Worm (Caenorhabditis elegans) whole organism, L2 larva: ENCODE results near the gene sut-1.

Experiments
- C34F6.9 ChIP-seq: fragments of 150-350 bp; optimal IDR thresholded peaks from 2 replicates; lab custom pipeline; 2014; ENCODE audit warnings: missing biosample characterization, missing genetic modification characterization
- F13H6.1 ChIP-seq: sonication (generic microtip); optimal IDR thresholded peaks from 2 replicates; lab custom pipeline; 2016; ENCODE audit warnings: missing genetic modification characterization, missing compliant biosample characterization
- R02D3.7 ChIP-seq: fragments of 150-350 bp; optimal IDR thresholded peaks from 2 replicates; lab custom pipeline; 2014; ENCODE audit warnings: missing biosample characterization, missing genetic modification characterization
- Y55F3AM.14 ChIP-seq: fragments of 200-800 bp; sonication (Bioruptor generic); optimal IDR thresholded peaks from 2 replicates; lab custom pipeline; 2018; ENCODE audit warnings: mild to moderate bottlenecking, missing genetic modification characterization, missing compliant biosample characterization
- ZK546.5 ChIP-seq: sonication (generic microtip); optimal IDR thresholded peaks from 2 replicates; lab custom pipeline; 2017; ENCODE audit warnings: missing biosample characterization, missing genetic modification characterization
- alr-1 ChIP-seq: fragments of 150-350 bp; optimal IDR thresholded peaks from 2 replicates; lab custom pipeline; 2014; ENCODE audit warnings: missing biosample characterization, missing genetic modification characterization
- aly-2 ChIP-seq: fragments of 150-350 bp; optimal IDR thresholded peaks from 2 replicates; lab custom pipeline; 2014; ENCODE audit warnings: missing biosample characterization, missing genetic modification characterization
- ama-1 ChIP-seq: fragments of 150-350 bp; optimal IDR thresholded peaks from 2 replicates; lab custom pipeline; 2018; ENCODE audit warnings: inconsistent platforms
- blmp-1 ChIP-seq: sonication (generic microtip); optimal IDR thresholded peaks from 2 replicates; lab custom pipeline; 2017; ENCODE audit warnings: missing genetic modification characterization, mild to moderate bottlenecking, missing compliant biosample characterization, antibody characterized with exemption, moderate library complexity; ENCODE audit not compliant: insufficient read depth
- ceh-16 ChIP-seq: fragments of 150-350 bp; optimal IDR thresholded peaks from 2 replicates; lab custom pipeline; 2014; ENCODE audit warnings: missing biosample characterization, missing genetic modification characterization
- ceh-82 ChIP-seq: fragments of 150-350 bp; optimal IDR thresholded peaks from 2 replicates; lab custom pipeline; 2014; ENCODE audit warnings: missing biosample characterization, missing genetic modification characterization
- crh-2 ChIP-seq: sonication (generic microtip); optimal IDR thresholded peaks from 2 replicates; lab custom pipeline; 2017; ENCODE audit warnings: missing biosample characterization, missing genetic modification characterization
- dmd-4 ChIP-seq: sonication (generic microtip); optimal IDR thresholded peaks from 2 replicates; lab custom pipeline; 2017; ENCODE audit warnings: missing biosample characterization, missing genetic modification characterization
- egl-27 ChIP-seq: sonication (generic microtip); optimal IDR thresholded peaks from 3 replicates; lab custom pipeline; 2017; ENCODE audit warnings: missing biosample characterization, missing genetic modification reagents, missing genetic modification characterization
- elt-1 ChIP-seq: fragments of 150-350 bp; optimal IDR thresholded peaks from 2 replicates; lab custom pipeline; 2014; ENCODE audit warnings: missing biosample characterization, missing genetic modification characterization
- elt-3 ChIP-seq: sonication (generic microtip); optimal IDR thresholded peaks from 2 replicates; lab custom pipeline; 2017; ENCODE audit warnings: missing biosample characterization, missing genetic modification characterization
- fos-1 ChIP-seq: fragments of 150-350 bp; optimal IDR thresholded peaks from 2 replicates; lab custom pipeline; 2014; ENCODE audit warnings: missing biosample characterization, missing genetic modification characterization
- gmeb-1 ChIP-seq: fragments of 150-350 bp; optimal IDR thresholded peaks from 2 replicates; lab custom pipeline; 2014; ENCODE audit warnings: missing biosample characterization, missing genetic modification characterization
- lin-11 ChIP-seq: fragments of 150-350 bp; sonication (generic microtip); optimal IDR thresholded peaks from 2 replicates; lab custom pipeline; 2014; ENCODE audit warnings: missing biosample characterization, missing genetic modification characterization, inconsistent platforms, mixed read lengths
- lin-13 ChIP-seq: fragments of 150-350 bp; optimal IDR thresholded peaks from 2 replicates; lab custom pipeline; 2014; ENCODE audit warnings: missing biosample characterization, missing genetic modification reagents, missing genetic modification characterization
- lsy-2 ChIP-seq, 2 experiments: fragments of 150-350 bp in 1 of 2; sonication (generic microtip) in 1 of 2; optimal IDR thresholded peaks; 2 replicates each; lab custom pipeline; 2014 to 2017; ENCODE audit warnings: missing biosample characterization in 2 of 2, missing genetic modification characterization in 2 of 2
- mab-5 ChIP-seq: fragments of 150-350 bp; optimal IDR thresholded peaks from 2 replicates; lab custom pipeline; 2014; ENCODE audit warnings: missing biosample characterization, missing genetic modification characterization
- mbf-1 ChIP-seq: sonication (generic microtip); optimal IDR thresholded peaks from 2 replicates; lab custom pipeline; 2017; ENCODE audit warnings: missing biosample characterization, missing genetic modification characterization
- mdl-1 ChIP-seq, 2 experiments: fragments of 150-350 bp in 1 of 2; sonication (generic microtip) in 1 of 2; optimal IDR thresholded peaks; 2 replicates each; lab custom pipeline; 2017; ENCODE audit warnings: missing biosample characterization in 2 of 2, missing genetic modification characterization in 2 of 2
- nhr-11 ChIP-seq: fragments of 150-350 bp; optimal IDR thresholded peaks from 2 replicates; lab custom pipeline; 2014; ENCODE audit warnings: missing biosample characterization, missing genetic modification characterization
- nhr-129 ChIP-seq: fragments of 150-350 bp; optimal IDR thresholded peaks from 2 replicates; lab custom pipeline; 2014; ENCODE audit warnings: missing biosample characterization, missing genetic modification characterization
- nhr-21 ChIP-seq: fragments of 150-350 bp; optimal IDR thresholded peaks from 2 replicates; lab custom pipeline; 2014; ENCODE audit warnings: missing biosample characterization, missing genetic modification characterization
- nhr-23 ChIP-seq: fragments of 150-350 bp; optimal IDR thresholded peaks from 2 replicates; lab custom pipeline; 2014; ENCODE audit warnings: missing biosample characterization, missing genetic modification reagents, missing genetic modification characterization
- nhr-25 ChIP-seq: fragments of 150-350 bp; sonication (generic microtip); optimal IDR thresholded peaks from 3 replicates; lab custom pipeline; 2014; ENCODE audit warnings: missing biosample characterization, missing genetic modification characterization
- nhr-6 ChIP-seq: fragments of 150-350 bp; optimal IDR thresholded peaks from 2 replicates; lab custom pipeline; 2014; ENCODE audit warnings: missing biosample characterization, missing genetic modification characterization
- nhr-77 ChIP-seq: fragments of 150-350 bp; optimal IDR thresholded peaks from 2 replicates; lab custom pipeline; 2014; ENCODE audit warnings: missing biosample characterization, missing genetic modification characterization
- peb-1 ChIP-seq: fragments of 150-350 bp; optimal IDR thresholded peaks from 2 replicates; lab custom pipeline; 2014; ENCODE audit warnings: missing biosample characterization, missing genetic modification characterization
- sem-4 ChIP-seq: fragments of 150-350 bp; optimal IDR thresholded peaks from 2 replicates; lab custom pipeline; 2014; ENCODE audit warnings: missing biosample characterization, missing genetic modification reagents, missing genetic modification characterization
- skn-1 ChIP-seq: sonication (generic microtip); optimal IDR thresholded peaks from 2 replicates; lab custom pipeline; 2017; ENCODE audit warnings: missing biosample characterization, missing genetic modification characterization
- sma-3 ChIP-seq: sonication (generic microtip); optimal IDR thresholded peaks from 2 replicates; lab custom pipeline; 2016; ENCODE audit warnings: missing genetic modification reagents, missing genetic modification characterization, missing compliant biosample characterization
- sma-9 ChIP-seq, 2 experiments: fragments of 150-350 bp in 1 of 2; sonication (generic microtip) in 1 of 2; optimal IDR thresholded peaks; 2 replicates each; lab custom pipeline; 2014 to 2016; ENCODE audit warnings: missing genetic modification characterization in 2 of 2, mild to moderate bottlenecking in 1 of 2, missing biosample characterization in 1 of 2, missing compliant biosample characterization in 1 of 2, missing genetic modification reagents in 1 of 2, moderate library complexity in 1 of 2
- snpc-4 ChIP-seq: fragments of 150-350 bp; optimal IDR thresholded peaks from 2 replicates; lab custom pipeline; 2014; ENCODE audit warnings: missing biosample characterization, missing genetic modification characterization
- unc-39 ChIP-seq: fragments of 150-350 bp; optimal IDR thresholded peaks from 2 replicates; lab custom pipeline; 2014; ENCODE audit warnings: missing biosample characterization, missing genetic modification characterization
- unc-55 ChIP-seq: fragments of 150-350 bp; sonication (generic microtip); optimal IDR thresholded peaks from 3 replicates; lab custom pipeline; 2014; ENCODE audit warnings: missing biosample characterization, missing genetic modification reagents, missing genetic modification characterization
- unc-62 ChIP-seq: fragments of 150-350 bp; optimal IDR thresholded peaks from 2 replicates; lab custom pipeline; 2014; ENCODE audit warnings: missing biosample characterization, missing genetic modification reagents, missing genetic modification characterization
- zag-1 ChIP-seq: fragments of 150-350 bp; optimal IDR thresholded peaks from 2 replicates; lab custom pipeline; 2014; ENCODE audit warnings: missing biosample characterization, missing genetic modification characterization
- ztf-1 ChIP-seq: fragments of 200-800 bp; sonication (Bioruptor generic); conservative IDR thresholded peaks from 2 replicates; pipeline ENCODE4 v1.3.6; 2022; ENCODE audit warnings: missing genetic modification characterization, missing compliant biosample characterization
- ztf-11 ChIP-seq: sonication (generic microtip); optimal IDR thresholded peaks from 2 replicates; lab custom pipeline; 2017; ENCODE audit warnings: missing biosample characterization, missing genetic modification characterization
- ztf-4 ChIP-seq: fragments of 150-350 bp; optimal IDR thresholded peaks from 2 replicates; lab custom pipeline; 2014; ENCODE audit warnings: missing biosample characterization, missing genetic modification characterization

sut-1 gene

DNA sequence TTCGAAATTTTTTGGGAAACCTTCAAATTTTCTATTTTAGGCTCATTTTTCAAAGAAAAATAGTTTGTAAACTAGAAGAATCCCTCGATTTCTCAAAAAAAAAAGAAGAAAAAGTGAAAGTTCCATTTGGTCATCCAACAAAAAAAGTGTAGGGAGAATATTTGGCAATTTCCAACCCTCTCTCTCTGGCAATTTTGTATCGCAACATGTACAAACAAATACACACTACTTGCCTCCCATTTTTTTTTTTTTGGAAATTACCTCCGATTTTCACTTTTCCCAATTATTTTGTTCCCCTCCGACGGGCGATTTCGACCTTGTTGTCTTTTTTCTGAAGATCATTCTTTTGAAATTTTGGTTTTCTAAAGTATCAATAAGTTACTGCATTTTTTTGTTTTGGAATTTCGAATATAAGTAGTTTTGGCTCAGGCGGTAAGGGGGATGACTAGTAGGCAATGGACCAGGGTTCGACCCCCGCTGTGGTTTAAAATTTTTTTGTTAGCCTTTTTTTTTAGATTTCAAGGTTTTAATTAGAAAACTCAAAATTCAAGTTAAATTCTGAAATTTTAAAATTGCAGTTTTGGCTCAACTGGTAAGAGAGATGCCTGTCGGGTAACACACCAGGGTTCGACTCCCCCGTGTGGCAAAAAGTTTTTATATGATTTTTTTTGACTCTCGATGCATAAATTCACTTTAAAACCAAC, 34.4 kb downstream of the sut-1 start:
- TF ChIP-seq nhr-25 (peak; percentile 67), F13H6.1 (peak; percentile 2), blmp-1 (tag; lab: Kevin White, UChicago) (peak; percentile 51), sem-4 (tag; lab: Kevin White, UChicago) (no peak), mdl-1 (tag; optimal IDR thresholded peaks at IDR 0.05; lab: Kevin White, UChicago) (no peak)

DNA sequence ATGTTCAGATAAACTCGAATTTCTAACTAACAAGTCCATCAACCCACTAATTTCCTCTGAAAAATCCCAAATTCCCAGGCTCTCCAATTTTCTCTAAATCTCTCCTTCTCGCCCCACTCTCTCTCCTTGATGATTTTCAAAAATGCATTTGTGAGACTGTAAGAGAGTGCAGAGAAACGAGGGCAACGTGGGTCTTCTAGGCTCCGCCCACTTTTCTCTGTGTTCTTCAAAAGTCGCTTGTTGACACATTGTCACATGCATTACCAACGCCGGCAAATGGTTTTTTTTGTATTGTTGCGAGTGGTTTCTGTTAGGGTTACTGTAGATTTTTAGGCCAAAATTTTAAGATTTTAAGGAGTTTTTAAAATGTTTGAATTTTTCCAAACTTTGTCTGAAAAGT, 36.6 kb downstream of the sut-1 start:
- peak; percentile 3 for TF ChIP-seq sma-9 (GFP tag; optimal IDR thresholded peaks at IDR 0.05; lab: Kevin White, UChicago)
- no peak for TF ChIP-seq sma-9 (tag; optimal IDR thresholded peaks at IDR 0.05; lab: Kevin White, UChicago)
- peak in 1 of 2 experiments; percentile 11 for TF ChIP-seq mdl-1 (tag; optimal IDR thresholded peaks at IDR 0.05; lab: Kevin White, UChicago)
- peak; percentile 26 for TF ChIP-seq nhr-25
- no peak for TF ChIP-seq zag-1
- no peak for TF ChIP-seq ztf-1

DNA sequence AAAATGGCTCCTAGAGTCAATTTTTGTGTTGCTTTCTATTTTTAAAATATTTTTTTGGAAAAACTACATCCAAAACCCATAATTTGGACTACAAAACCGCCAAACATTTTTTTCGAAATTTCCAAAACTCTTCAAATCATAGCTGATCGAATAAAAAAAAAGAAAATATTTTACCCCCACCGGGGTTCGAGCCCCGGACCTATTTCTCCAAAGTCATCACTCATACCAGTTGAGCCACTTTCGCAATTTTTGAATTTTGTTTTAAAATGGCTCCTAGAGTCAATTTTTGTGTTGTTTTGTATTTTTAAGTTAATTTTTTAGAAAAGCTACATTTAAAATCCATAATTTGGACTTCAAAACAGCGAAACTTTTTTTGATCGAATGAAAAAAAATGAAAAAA, 37.5 kb downstream of the sut-1 start:
- no peak for TF ChIP-seq lin-13
- no peak for TF ChIP-seq peb-1
- TF ChIP-seq blmp-1 (tag; lab: Kevin White, UChicago), result no peak
- no peak for TF ChIP-seq nhr-25
- no peak for TF ChIP-seq alr-1 (tag; lab: Kevin White, UChicago)
- no peak for TF ChIP-seq gmeb-1 (tag; lab: Kevin White, UChicago)
- no peak for TF ChIP-seq skn-1 (tag; lab: Kevin White, UChicago)
- TF ChIP-seq dmd-4 (tag; lab: Kevin White, UChicago), result no peak
- no peak for TF ChIP-seq lsy-2 (tag; optimal IDR thresholded peaks at IDR 0.05; lab: Kevin White, UChicago)
- TF ChIP-seq ZK546.5 (tag; lab: Kevin White, UChicago), result no peak
- no peak for TF ChIP-seq egl-27
- no peak for TF ChIP-seq ztf-1
- TF ChIP-seq nhr-129 (tag; lab: Kevin White, UChicago), result no peak

DNA sequence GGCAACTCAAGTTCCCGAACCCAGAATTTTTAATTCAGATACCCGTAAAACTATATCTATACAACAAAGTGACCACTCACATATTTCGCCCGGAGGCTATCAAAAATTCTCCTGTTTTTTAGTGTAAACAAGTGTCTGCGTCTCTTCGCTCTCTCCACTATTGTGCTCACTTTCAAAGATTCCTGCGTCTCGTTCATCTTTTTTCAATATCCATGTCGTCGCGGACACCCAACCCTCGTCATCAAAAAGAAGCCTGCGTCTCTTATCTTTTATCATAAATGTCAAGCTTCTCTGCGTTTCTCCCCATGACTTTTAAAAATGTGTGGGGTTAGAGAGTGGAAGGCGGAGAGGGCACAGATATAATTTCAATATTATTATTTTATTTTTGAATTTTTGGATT, 38.2 kb downstream of the sut-1 start:
- no peak for TF ChIP-seq ceh-82 (tag; lab: Kevin White, UChicago)
- no peak for TF ChIP-seq lin-11
- TF ChIP-seq F13H6.1, result peak; percentile 90
- TF ChIP-seq nhr-23 (tag; lab: Kevin White, UChicago), result no peak
- no peak for TF ChIP-seq dmd-4 (tag; lab: Kevin White, UChicago)
- TF ChIP-seq aly-2 (tag; lab: Kevin White, UChicago), result no peak
- no peak for TF ChIP-seq R02D3.7 (tag; lab: Kevin White, UChicago)
- no peak for TF ChIP-seq elt-3 (tag; lab: Kevin White, UChicago)
- TF ChIP-seq peb-1, result no peak
- peak; percentile 71 for TF ChIP-seq nhr-129 (tag; lab: Kevin White, UChicago)
- no peak for TF ChIP-seq ama-1 (lab: Kevin White, UChicago)
- no peak for TF ChIP-seq unc-62 (GFP tag; lab: Kevin White, UChicago)
- TF ChIP-seq nhr-77 (tag; lab: Kevin White, UChicago), result no peak
- no peak for TF ChIP-seq elt-1
- no peak for TF ChIP-seq nhr-21 (tag; lab: Kevin White, UChicago)
- no peak for TF ChIP-seq ztf-11
- TF ChIP-seq nhr-11 (tag; lab: Kevin White, UChicago), result no peak
- TF ChIP-seq C34F6.9 (tag; lab: Kevin White, UChicago), result peak; percentile 57
- no peak for TF ChIP-seq nhr-25
- peak; percentile 74 for TF ChIP-seq sma-9 (GFP tag; optimal IDR thresholded peaks at IDR 0.05; lab: Kevin White, UChicago)
- TF ChIP-seq sma-9 (tag; optimal IDR thresholded peaks at IDR 0.05; lab: Kevin White, UChicago), result no peak
- TF ChIP-seq ztf-1, result no peak
- no peak for TF ChIP-seq unc-39
- TF ChIP-seq lin-13, result peak; percentile 38
- TF ChIP-seq Y55F3AM.14, result no peak
- peak; percentile 46 for TF ChIP-seq unc-55
- no peak for TF ChIP-seq gmeb-1 (tag; lab: Kevin White, UChicago)
- TF ChIP-seq alr-1 (tag; lab: Kevin White, UChicago), result no peak
- TF ChIP-seq egl-27, result peak; percentile 60
- TF ChIP-seq mdl-1 (tag; optimal IDR thresholded peaks at IDR 0.05; lab: Kevin White, UChicago), result no peak
- no peak for TF ChIP-seq ZK546.5 (tag; lab: Kevin White, UChicago)
- TF ChIP-seq crh-2 (tag; lab: Kevin White, UChicago), result peak; percentile 48
- TF ChIP-seq nhr-6 (tag; lab: Kevin White, UChicago), result no peak
- TF ChIP-seq skn-1 (tag; lab: Kevin White, UChicago), result no peak
- TF ChIP-seq ceh-16 (tag; lab: Kevin White, UChicago), result no peak
- peak; percentile 30 to 69 for TF ChIP-seq lsy-2 (tag; optimal IDR thresholded peaks at IDR 0.05; lab: Kevin White, UChicago)
- TF ChIP-seq fos-1 (tag; lab: Kevin White, UChicago), result no peak
- no peak for TF ChIP-seq zag-1
- TF ChIP-seq blmp-1 (tag; lab: Kevin White, UChicago), result no peak
- no peak for TF ChIP-seq sem-4 (tag; lab: Kevin White, UChicago)
- TF ChIP-seq snpc-4 (tag; lab: Kevin White, UChicago), result no peak
- TF ChIP-seq mbf-1, result no peak
- peak; percentile 33 for TF ChIP-seq mab-5
- TF ChIP-seq sma-3 (GFP tag; lab: Kevin White, UChicago), result no peak
- no peak for TF ChIP-seq ztf-4 (tag; lab: Kevin White, UChicago)
